Fruit fly (Drosophila melanogaster) whole organism, prepupa: ENCODE results near the gene CG9135.

ENCODE experiments used
- Blimp-1 ChIP-seq: fragments of 200-800 bp; sonication (Bioruptor generic); optimal IDR thresholded peaks from 3 replicates; lab custom pipeline; 2017; ENCODE audit warnings: missing biosample characterization, missing genetic modification characterization, mild to moderate bottlenecking, moderate library complexity, missing genetic modification reagents
- CG10631 ChIP-seq: fragments of 200-800 bp; sonication (Bioruptor generic); optimal IDR thresholded peaks from 2 replicates; lab custom pipeline; 2016; ENCODE audit warnings: missing biosample characterization, missing genetic modification characterization
- CG10669 ChIP-seq: fragments of 200-800 bp; sonication (Bioruptor generic); optimal IDR thresholded peaks from 3 replicates; lab custom pipeline; 2018; ENCODE audit warnings: missing biosample characterization, mild to moderate bottlenecking, missing genetic modification characterization, moderate library complexity
- CG11294 ChIP-seq: fragments of 200-800 bp; sonication (Bioruptor generic); IDR thresholded peaks from 2 replicates; pipeline ENCODE4 v1.3.6; 2022; ENCODE audit warnings: missing biosample characterization, missing genetic modification characterization
- CG11762 ChIP-seq: fragments of 200-800 bp; sonication (Bioruptor generic); optimal IDR thresholded peaks from 3 replicates; lab custom pipeline; 2016; ENCODE audit warnings: missing biosample characterization, missing genetic modification characterization; ENCODE audit not compliant: insufficient read depth
- CG15336 ChIP-seq: fragments of 200-800 bp; sonication (Bioruptor generic); IDR thresholded peaks from 2 replicates; pipeline ENCODE4 v1.3.6; 2022; ENCODE audit warnings: missing biosample characterization, missing genetic modification characterization
- CG16779 ChIP-seq: fragments of 200-800 bp; sonication (Bioruptor generic); optimal IDR thresholded peaks from 3 replicates; lab custom pipeline; 2017; ENCODE audit warnings: missing biosample characterization, mild to moderate bottlenecking, missing genetic modification characterization
- CG31627 ChIP-seq: fragments of 200-800 bp; sonication (Bioruptor generic); optimal IDR thresholded peaks from 3 replicates; lab custom pipeline; 2016; ENCODE audit warnings: missing biosample characterization, missing genetic modification characterization
- CG34406 ChIP-seq: fragments of 200-800 bp; sonication (Bioruptor generic); optimal IDR thresholded peaks from 3 replicates; lab custom pipeline; 2016; ENCODE audit warnings: missing biosample characterization, missing genetic modification characterization
- CG3919 ChIP-seq: fragments of 200-800 bp; sonication (Bioruptor generic); optimal IDR thresholded peaks from 3 replicates; lab custom pipeline; 2016; ENCODE audit warnings: missing biosample characterization, missing genetic modification characterization
- CG6163 ChIP-seq: fragments of 200-800 bp; sonication (Bioruptor generic); IDR thresholded peaks from 3 replicates; pipeline ENCODE4 v1.3.6; 2022; ENCODE audit warnings: missing biosample characterization, missing genetic modification characterization
- CG6276 ChIP-seq: fragments of 200-800 bp; sonication (Bioruptor generic); optimal IDR thresholded peaks from 2 replicates; lab custom pipeline; 2017; ENCODE audit warnings: missing biosample characterization, mild to moderate bottlenecking, missing genetic modification characterization
- CG6792 ChIP-seq: fragments of 200-800 bp; sonication (Bioruptor generic); optimal IDR thresholded peaks from 3 replicates; lab custom pipeline; 2016; ENCODE audit warnings: missing biosample characterization, missing genetic modification characterization
- CG6808 ChIP-seq: fragments of 200-800 bp; sonication (Bioruptor generic); optimal IDR thresholded peaks from 3 replicates; lab custom pipeline; 2017; ENCODE audit warnings: missing biosample characterization, missing genetic modification characterization, mild to moderate bottlenecking, moderate library complexity, missing genetic modification reagents
- CG6854 ChIP-seq: fragments of 200-800 bp; sonication (Bioruptor generic); optimal IDR thresholded peaks from 2 replicates; lab custom pipeline; 2017; ENCODE audit warnings: missing biosample characterization, mild to moderate bottlenecking, missing genetic modification characterization
- CG9139 ChIP-seq: fragments of 200-800 bp; sonication (Bioruptor generic); optimal IDR thresholded peaks from 3 replicates; lab custom pipeline; 2017; ENCODE audit warnings: missing biosample characterization, mild to moderate bottlenecking, missing genetic modification characterization
- Eip75B ChIP-seq: fragments of 200-800 bp; sonication (Bioruptor generic); optimal IDR thresholded peaks from 3 replicates; lab custom pipeline; 2016; ENCODE audit warnings: missing biosample characterization, missing genetic modification characterization
- Eip78C ChIP-seq: fragments of 200-800 bp; sonication (Bioruptor generic); peaks from one replicate; lab custom pipeline; 2016; ENCODE audit warnings: missing biosample characterization, missing genetic modification characterization
- Eip93F ChIP-seq: fragments of 200-800 bp; sonication (Bioruptor generic); optimal IDR thresholded peaks from 2 replicates; lab custom pipeline; 2016; ENCODE audit warnings: missing biosample characterization, mild to moderate bottlenecking, missing genetic modification characterization
- Ets96B ChIP-seq: fragments of 200-800 bp; optimal IDR thresholded peaks from 2 replicates; lab custom pipeline; 2019; ENCODE audit warnings: missing biosample characterization, mild to moderate bottlenecking, missing genetic modification characterization, moderate library complexity
- Hr39 ChIP-seq: fragments of 200-800 bp; sonication (Bioruptor generic); optimal IDR thresholded peaks from 2 replicates; lab custom pipeline; 2016; ENCODE audit warnings: missing biosample characterization, missing genetic modification characterization
- Hr4 ChIP-seq: fragments of 200-800 bp; sonication (Bioruptor generic); optimal IDR thresholded peaks from 3 replicates; lab custom pipeline; 2016; ENCODE audit warnings: missing biosample characterization, missing genetic modification characterization
- Lpt ChIP-seq: fragments of 200-800 bp; sonication (Bioruptor generic); optimal IDR thresholded peaks from 3 replicates; lab custom pipeline; 2016; ENCODE audit warnings: missing biosample characterization, missing genetic modification characterization
- Met ChIP-seq: fragments of 200-800 bp; sonication (Bioruptor generic); optimal IDR thresholded peaks from 3 replicates; lab custom pipeline; 2016; ENCODE audit warnings: missing biosample characterization, missing genetic modification characterization
- Sox14 ChIP-seq: fragments of 200-800 bp; sonication (Bioruptor generic); optimal IDR thresholded peaks from 3 replicates; lab custom pipeline; 2016; ENCODE audit warnings: missing biosample characterization, missing genetic modification characterization
- Sox15 ChIP-seq: fragments of 200-800 bp; sonication (Bioruptor generic); optimal IDR thresholded peaks from 3 replicates; lab custom pipeline; 2016; ENCODE audit warnings: missing biosample characterization, missing genetic modification characterization
- achi ChIP-seq: fragments of 200-800 bp; sonication (Bioruptor generic); optimal IDR thresholded peaks from 3 replicates; lab custom pipeline; 2016; ENCODE audit warnings: missing biosample characterization, missing genetic modification characterization
- dsx ChIP-seq: fragments of 200-800 bp; optimal IDR thresholded peaks from 3 replicates; lab custom pipeline; 2019; ENCODE audit warnings: missing biosample characterization, mild to moderate bottlenecking, missing genetic modification characterization, moderate library complexity; ENCODE audit not compliant: poor library complexity, severe bottlenecking
- eg ChIP-seq: fragments of 200-800 bp; sonication (Bioruptor generic); IDR thresholded peaks from 3 replicates; pipeline ENCODE4 v1.3.6; 2022; ENCODE audit warnings: missing biosample characterization, missing genetic modification characterization
- fd59A ChIP-seq: fragments of 200-800 bp; sonication (Bioruptor generic); optimal IDR thresholded peaks from 2 replicates; lab custom pipeline; 2017; ENCODE audit warnings: missing biosample characterization, mild to moderate bottlenecking, missing genetic modification characterization, missing genetic modification reagents
- fkh ChIP-seq: fragments of 200-800 bp; sonication (Bioruptor generic); optimal IDR thresholded peaks from 3 replicates; lab custom pipeline; 2017; ENCODE audit warnings: missing biosample characterization, mild to moderate bottlenecking, missing genetic modification characterization, moderate library complexity
- net ChIP-seq: fragments of 200-800 bp; sonication (Bioruptor generic); optimal IDR thresholded peaks from 3 replicates; lab custom pipeline; 2016; ENCODE audit warnings: missing biosample characterization, missing genetic modification characterization
- spab ChIP-seq: fragments of 200-800 bp; sonication (Bioruptor generic); optimal IDR thresholded peaks from 2 replicates; lab custom pipeline; 2017; ENCODE audit warnings: missing biosample characterization, mild to moderate bottlenecking, missing genetic modification characterization, missing genetic modification reagents
- ss ChIP-seq, 2 experiments: fragments of 200-800 bp; sonication (Bioruptor generic); optimal IDR thresholded peaks; 2 replicates in 1 of 2; 3 replicates in 1 of 2; lab custom pipeline; 2017 to 2018; ENCODE audit warnings: mild to moderate bottlenecking in 2 of 2, missing biosample characterization in 2 of 2, missing genetic modification characterization in 2 of 2, moderate library complexity in 1 of 2
- svp ChIP-seq: fragments of 200-800 bp; sonication (Bioruptor generic); peaks from one replicate; lab custom pipeline; 2016; ENCODE audit warnings: missing biosample characterization, missing genetic modification characterization
- vri ChIP-seq: fragments of 200-800 bp; sonication (Bioruptor generic); optimal IDR thresholded peaks from 3 replicates; lab custom pipeline; 2016; ENCODE audit warnings: missing biosample characterization, mild to moderate bottlenecking, missing genetic modification characterization

CG9135 gene

dm6 chr2L:6078757-6079351 is 28.3 kb downstream of the CG9135 start (continued):
- no peak for TF ChIP-seq CG3919 (GFP tag; lab: Kevin White, UChicago)
- TF ChIP-seq Met (GFP tag; lab: Kevin White, UChicago), result peak; percentile 100
- no peak for TF ChIP-seq CG10669 (GFP tag; lab: Kevin White, UChicago)
- TF ChIP-seq spab, result no peak
- no peak for TF ChIP-seq CG11762 (GFP tag; lab: Kevin White, UChicago)
- no peak for TF ChIP-seq CG6808 (GFP tag; lab: Kevin White, UChicago)
- TF ChIP-seq Hr4 (GFP tag; lab: Kevin White, UChicago), result no peak
- peak; percentile 30 for TF ChIP-seq dsx (GFP tag; lab: Kevin White, UChicago)
- TF ChIP-seq Lpt, result peak; percentile 75
- no peak for TF ChIP-seq CG6792 (GFP tag; lab: Kevin White, UChicago)
- TF ChIP-seq CG34406, result no peak
- peak; percentile 38; the same call in 1 of the 2 replicates for TF ChIP-seq CG15336 (GFP tag; lab: Robert Waterston, UW)
- peak; percentile 63 to 72 for TF ChIP-seq ss (GFP tag; optimal IDR thresholded peaks at IDR 0.05; lab: Kevin White, UChicago)
- no peak for TF ChIP-seq CG10631
- no peak for TF ChIP-seq Sox15
- no peak for TF ChIP-seq CG9139 (GFP tag; lab: Kevin White, UChicago)
- no peak for TF ChIP-seq achi (GFP tag; lab: Kevin White, UChicago)
- TF ChIP-seq net (GFP tag; lab: Kevin White, UChicago), result peak; percentile 16

dm6 chr2L:6080329-6080728 is 29.7 kb downstream of the CG9135 start:
- TF ChIP-seq CG16779 (tag; lab: Kevin White, UChicago), result peak; percentile 39
- TF ChIP-seq CG6163 (GFP tag; lab: Robert Waterston, UW), result peak; percentile 28; the same call in 1 of the 3 replicates
- TF ChIP-seq fd59A, result no peak
- peak; percentile 91 for TF ChIP-seq fkh (GFP tag; lab: Kevin White, UChicago)

DNA sequence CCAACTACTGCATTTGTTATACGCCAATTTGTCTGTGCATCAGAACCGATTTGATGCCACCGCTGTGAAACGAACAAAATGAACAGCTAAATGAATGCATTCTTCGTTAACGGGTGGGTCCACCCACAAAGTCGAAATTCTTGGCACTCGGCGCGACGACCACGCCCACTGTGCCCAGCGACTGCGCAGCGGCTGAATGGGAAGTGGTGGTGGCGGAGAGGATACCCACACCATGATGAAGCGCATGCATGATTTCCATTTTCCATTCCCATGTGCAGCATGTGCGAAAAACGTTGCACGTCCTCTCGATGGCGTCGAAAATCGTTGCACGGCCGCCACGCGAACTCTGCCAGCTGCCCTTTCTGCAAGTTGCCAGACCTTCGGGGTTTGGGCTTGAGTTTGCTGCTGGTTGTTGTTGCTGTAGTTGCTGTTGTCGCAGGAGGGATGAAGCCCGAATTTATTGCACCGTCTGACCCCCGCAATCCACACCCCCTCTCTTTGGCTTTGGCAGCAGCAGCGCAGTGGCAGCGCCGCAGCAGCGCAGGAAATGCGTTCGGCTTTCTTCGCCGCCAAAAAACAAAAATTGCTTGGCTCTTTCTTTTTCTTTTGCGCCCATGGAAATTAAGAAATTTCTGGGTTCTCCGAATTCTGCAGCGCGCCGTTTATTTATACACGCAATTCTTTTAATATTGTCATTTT is 30.7 kb downstream of the CG9135 start:
- TF ChIP-seq Eip78C (peak; percentile 93), CG6854 (GFP tag; lab: Kevin White, UChicago) (peak; percentile 72), CG34406 (no peak), Eip93F (GFP tag; lab: Kevin White, UChicago) (peak; percentile 73), Hr39 (GFP tag; lab: Kevin White, UChicago) (peak; percentile 4), CG6163 (GFP tag; lab: Robert Waterston, UW) (peak; percentile 29; the same call in 1 of the 3 replicates), Eip75B (GFP tag; lab: Kevin White, UChicago) (no peak), Met (GFP tag; lab: Kevin White, UChicago) (peak; percentile 100), Blimp-1 (peak; percentile 42), svp (GFP tag; lab: Kevin White, UChicago) (peak; percentile 93), ss (GFP tag; optimal IDR thresholded peaks at IDR 0.05; lab: Kevin White, UChicago) (peak; percentile 54 to 73), Ets96B (tag; lab: Kevin White, UChicago) (no peak)

DNA sequence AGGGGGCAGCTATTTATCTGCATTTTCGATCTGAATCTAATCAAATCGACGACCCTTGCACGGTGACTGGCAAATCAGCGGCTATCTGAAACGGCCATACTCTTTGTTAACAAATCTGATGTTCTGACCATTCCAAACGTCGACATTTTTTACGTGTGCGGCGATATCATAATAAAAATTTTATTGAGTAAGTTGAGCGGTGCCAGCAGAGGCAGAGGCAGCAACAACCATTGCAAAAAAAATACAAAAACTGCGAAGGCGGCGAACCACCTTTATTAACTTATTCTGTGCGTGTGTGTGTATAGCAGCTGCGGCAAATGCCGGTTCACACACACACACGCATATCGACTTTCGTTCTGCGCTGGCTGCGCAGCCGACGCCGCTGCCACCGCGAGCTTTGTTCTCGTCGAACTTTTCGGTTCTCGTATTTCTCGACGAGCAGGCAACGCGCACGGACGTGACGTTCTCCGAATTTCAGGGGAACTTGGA is 31.6 kb downstream of the CG9135 start, which contains the start of gene Kr-h1:
Gene Kr-h1 (plus strand): TSS at position 447 of the 489 bp plus-strand sequence.
- TF ChIP-seq Blimp-1 (peak; percentile 54), CG6854 (GFP tag; lab: Kevin White, UChicago) (peak; percentile 13), eg (GFP tag; lab: Robert Waterston, UW) (no peak), vri (peak; percentile 84), Lpt (no peak), svp (GFP tag; lab: Kevin White, UChicago) (peak; percentile 68), Eip78C (peak; percentile 71), Met (GFP tag; lab: Kevin White, UChicago) (peak; percentile 90), CG6808 (GFP tag; lab: Kevin White, UChicago) (no peak), Sox14 (GFP tag; lab: Kevin White, UChicago) (peak; percentile 41), CG6276 (GFP tag; lab: Kevin White, UChicago) (no peak), CG11294 (GFP tag; lab: Robert Waterston, UW) (no peak), CG31627 (GFP tag; lab: Kevin White, UChicago) (no peak)
- TF ChIP-seq, all 60 proteins: peak for 7
